Worm (Caenorhabditis elegans) whole organism, L4/young adult: Measurements from ENCODE around the gene nspc-20.

ENCODE experiments used
- W03F9.2 ChIP-seq: fragments of 150-350 bp; optimal IDR thresholded peaks from 2 replicates; lab custom pipeline; 2014; ENCODE audit warnings: missing biosample characterization, missing genetic modification characterization
- dao-5 ChIP-seq: sonication (generic microtip); optimal IDR thresholded peaks from 2 replicates; lab custom pipeline; 2016; ENCODE audit warnings: missing genotype, missing genetic modification characterization, moderate library complexity, missing compliant biosample characterization
- him-1 ChIP-seq: sonication (generic microtip); optimal IDR thresholded peaks from 2 replicates; lab custom pipeline; 2016; ENCODE audit warnings: missing genotype, missing genetic modification reagents, missing genetic modification characterization, missing compliant biosample characterization

nspc-20 gene

DNA sequence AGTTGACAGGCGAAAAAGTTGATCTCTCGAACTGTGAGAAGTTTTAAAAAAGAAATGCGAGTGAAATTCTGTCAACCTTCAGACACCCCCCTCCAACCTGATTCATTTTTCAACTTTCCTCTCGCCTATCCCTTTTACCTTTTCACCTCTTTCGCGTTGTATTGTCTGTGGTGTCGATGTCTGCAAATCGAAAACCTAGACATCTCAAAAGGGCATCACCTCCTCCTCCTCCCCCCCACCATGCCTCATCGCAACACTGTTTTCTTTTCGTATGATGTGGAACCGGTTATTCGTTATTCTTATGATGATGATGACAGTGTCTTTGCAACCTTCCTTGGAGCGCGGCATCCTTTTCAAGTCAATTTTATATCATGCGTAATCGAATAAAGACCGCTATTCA lies 22.0 kb downstream of the nspc-20 start:
- TF ChIP-seq W03F9.2 (tag; lab: Kevin White, UChicago): no peak
- no peak for TF ChIP-seq him-1
- no peak for TF ChIP-seq dao-5 (tag; lab: Kevin White, UChicago)

DNA sequence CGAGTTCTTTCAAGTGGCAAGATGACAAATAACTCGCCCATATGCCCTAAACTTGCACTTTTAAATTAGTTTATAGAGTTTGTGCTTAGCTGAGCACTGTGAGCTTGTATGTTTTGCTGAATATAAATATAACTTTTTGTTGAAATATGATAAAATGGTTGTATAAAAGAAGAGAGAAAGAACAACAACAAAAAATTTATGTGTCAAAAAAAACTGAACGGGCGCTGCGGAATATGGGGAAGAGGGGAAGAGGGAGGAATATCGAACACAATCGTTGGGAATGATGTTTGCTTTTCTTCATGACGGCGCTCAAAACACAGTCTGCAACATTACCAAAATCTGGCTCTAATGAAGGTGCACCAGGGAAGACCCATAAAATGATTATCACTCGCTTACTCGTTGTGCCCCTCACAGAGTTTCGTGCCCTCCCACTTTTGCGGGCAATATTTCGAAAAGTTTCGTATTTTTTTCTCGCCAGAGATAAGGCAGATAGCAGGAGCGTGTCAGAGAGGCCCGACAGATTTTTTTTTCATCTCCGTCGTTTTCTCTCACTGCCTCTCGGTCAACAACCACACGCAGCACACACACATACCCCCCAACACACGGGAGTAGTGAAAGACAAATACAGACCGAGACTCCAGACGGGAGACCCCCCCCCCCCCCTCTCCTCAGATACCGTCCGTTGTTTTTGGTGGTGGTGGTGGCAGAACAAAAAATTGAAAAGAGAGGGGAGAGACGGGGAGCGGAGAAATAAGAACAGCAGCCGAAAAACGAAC lies 24.2 kb downstream of the nspc-20 start:
- TF ChIP-seq him-1 (no peak), dao-5 (tag; lab: Kevin White, UChicago) (no peak), W03F9.2 (tag; lab: Kevin White, UChicago) (no peak)

DNA sequence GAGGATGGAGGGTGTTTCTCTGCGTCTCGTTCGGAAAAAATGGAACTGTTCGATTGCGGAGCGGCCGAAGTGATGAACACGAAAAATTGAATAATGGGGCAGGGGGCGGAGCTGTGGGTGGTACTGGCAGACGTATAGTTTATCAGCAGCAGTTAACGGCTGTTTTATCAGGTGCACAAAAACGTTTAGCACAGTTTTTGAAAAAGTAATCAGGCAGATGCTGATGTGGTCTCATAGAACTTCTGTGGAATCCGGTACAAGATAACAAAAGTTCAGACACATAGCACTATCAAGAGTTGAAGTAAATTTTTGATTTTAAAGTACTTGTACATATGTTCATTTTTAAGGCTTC lies 25.5 kb downstream of the nspc-20 start:
- TF ChIP-seq him-1 (no peak), W03F9.2 (tag; lab: Kevin White, UChicago) (no peak), dao-5 (tag; lab: Kevin White, UChicago) (no peak)

DNA sequence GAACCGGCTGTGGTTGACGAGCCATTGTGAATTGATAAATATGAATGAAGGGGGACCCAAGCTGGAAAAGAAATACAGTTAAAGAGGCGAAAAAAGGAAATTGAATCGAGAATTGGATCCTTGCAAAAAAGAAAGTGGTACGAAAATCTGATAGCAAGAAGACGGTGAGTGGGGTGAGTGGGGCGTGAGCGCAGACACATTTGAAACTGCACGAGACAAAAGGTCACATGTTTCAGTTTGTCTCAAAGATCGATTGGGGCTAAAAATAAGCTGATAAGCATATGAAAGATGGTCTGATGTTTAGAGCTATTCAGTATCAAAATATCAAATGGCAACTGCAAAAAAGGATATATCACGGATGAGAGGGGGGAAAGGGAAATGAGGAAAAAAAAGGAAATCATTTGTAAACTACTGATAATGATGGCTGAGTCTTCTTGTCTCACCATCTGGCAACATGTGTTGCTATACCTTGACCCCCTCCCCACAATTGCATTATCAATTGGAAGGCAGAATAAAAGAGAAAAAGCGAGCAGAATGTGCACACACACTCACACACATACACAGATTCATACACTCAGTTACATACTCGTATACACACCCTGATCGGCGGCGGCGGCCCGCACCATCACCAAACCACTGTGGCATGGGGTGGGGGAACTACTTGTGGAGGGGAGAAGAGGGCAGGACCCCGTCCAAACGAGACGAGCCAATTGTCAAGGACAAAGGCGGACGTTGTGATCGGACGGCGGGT lies 26.0 kb downstream of the nspc-20 start, which contains the start of gene M163.1:
M163.1 (minus strand) TSS at position 25 of the 751 bp plus-strand sequence.
- TF ChIP-seq W03F9.2 (tag; lab: Kevin White, UChicago): no peak
- TF ChIP-seq dao-5 (tag; lab: Kevin White, UChicago): no peak
- no peak for TF ChIP-seq him-1

DNA sequence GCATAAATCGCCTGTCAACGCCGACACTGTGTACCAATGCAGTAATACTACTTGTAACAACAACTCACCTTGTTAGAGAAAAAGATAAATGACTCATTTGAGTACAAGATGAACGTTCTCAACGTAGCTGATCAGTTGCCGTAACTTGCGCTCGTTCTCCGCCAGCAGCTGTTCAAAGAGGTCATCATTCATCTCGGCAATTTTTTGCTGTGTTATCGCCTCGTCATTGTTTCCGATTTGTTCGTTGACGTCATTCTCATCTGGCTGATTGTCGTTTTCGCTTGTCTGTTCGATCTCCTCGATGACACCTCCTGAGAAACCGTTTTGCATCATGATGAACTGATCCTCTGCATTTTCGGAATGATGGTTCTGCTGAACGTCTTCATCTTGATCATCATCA lies 26.7 kb downstream of the nspc-20 start:
- no peak for TF ChIP-seq W03F9.2 (tag; lab: Kevin White, UChicago)
- no peak for TF ChIP-seq him-1
- TF ChIP-seq dao-5 (tag; lab: Kevin White, UChicago): no peak

DNA sequence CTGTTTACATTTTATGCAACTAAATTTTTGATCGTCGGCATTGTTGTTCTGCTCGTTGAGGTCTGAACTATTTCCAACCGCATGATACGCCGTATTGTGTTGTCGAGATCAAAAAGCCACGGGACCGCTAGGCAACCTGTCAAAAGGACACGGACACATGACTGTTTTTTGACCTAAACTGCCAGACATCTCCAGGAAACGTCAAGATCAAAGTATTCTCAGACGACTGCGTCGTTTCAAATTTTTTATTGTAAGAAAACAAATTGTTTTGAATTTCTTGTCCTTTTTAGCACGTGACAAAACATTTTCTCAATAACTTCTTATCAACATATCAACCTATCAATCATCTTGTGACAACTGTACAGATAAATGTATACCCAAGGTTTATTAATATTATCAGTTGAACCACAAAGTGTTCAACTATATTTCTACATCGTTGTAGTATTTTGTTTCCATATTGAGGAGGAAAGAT lies 27.9 kb downstream of the nspc-20 start:
- peak; percentile 50 for TF ChIP-seq W03F9.2 (tag; lab: Kevin White, UChicago)
- TF ChIP-seq dao-5 (tag; lab: Kevin White, UChicago): no peak

DNA sequence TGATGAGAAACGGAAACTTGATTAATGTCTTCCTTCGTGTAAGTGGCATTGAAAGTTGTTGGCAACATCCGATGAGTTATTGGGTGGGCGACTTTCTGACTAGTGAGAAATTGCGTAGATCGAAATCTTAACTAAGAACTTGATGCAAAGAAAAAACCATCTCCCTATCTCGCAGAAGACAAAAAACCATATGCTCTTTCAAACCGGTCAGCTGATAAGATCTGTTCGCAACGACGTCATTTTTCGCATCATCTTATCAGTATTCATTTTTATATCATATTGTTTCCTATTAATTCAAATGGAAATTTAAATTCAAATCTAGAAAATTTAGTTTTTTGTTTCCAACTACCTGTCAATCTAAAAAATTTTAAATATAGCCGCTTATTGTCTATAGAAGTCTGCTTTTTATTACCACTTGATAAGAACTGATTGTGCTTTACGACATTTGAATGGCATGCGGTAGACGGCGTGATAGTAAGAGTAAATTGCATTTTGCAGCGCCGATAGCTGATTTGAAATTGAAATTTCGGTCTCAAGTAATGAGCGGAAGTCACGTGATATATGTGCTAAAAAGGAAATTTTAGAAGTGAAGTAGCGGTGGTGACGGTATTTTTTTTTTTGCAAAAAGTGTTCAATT lies 29.5 kb downstream of the nspc-20 start:
- no peak for TF ChIP-seq dao-5 (tag; lab: Kevin White, UChicago)
- no peak for TF ChIP-seq W03F9.2 (tag; lab: Kevin White, UChicago)
- no peak for TF ChIP-seq him-1

DNA sequence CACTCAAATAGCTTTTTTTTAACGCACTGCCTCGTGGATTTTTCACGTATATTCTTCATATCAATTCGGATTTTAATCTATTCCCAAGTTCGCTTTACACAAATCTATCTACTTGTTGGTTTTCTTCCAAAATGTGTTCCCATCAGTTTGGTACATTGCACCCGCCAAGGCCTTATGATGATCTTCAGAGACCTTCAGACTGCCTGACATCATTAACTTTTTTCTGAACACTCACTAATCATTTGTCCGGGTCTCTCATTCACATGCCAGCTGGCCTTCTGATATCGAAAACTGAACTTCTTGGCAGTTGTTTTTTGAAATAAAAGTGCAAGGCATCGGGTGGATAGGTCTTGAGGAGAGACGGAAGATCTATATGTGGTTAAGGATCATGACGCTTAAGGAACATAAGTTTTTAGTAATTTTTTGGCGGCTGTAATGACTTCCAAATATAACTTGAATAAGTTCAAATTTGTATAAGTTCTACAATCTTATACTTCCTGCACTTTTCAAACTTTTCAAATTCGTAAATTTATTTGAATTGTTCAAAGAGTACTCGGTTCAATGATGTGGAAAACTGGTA lies 30.1 kb downstream of the nspc-20 start:
- no peak for TF ChIP-seq dao-5 (tag; lab: Kevin White, UChicago)
- TF ChIP-seq him-1: no peak
- TF ChIP-seq W03F9.2 (tag; lab: Kevin White, UChicago): no peak

DNA sequence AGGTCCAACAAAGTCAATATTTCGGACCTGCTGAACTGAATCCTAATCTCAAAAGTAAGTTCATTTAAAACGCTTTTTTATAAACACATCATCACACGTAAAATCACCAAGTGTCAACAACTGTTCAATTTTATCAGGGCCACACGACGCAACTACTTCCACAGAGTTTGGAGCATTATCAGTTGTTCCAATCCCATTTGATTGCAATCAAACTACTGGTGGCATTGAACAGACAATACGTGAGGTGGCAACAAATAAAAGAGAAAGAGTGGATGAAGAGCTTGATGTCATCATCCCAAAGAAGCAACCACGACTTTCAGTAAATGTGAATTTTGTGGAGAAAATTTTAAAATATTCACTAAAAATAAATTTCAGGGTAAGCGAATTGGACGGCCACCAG lies 33.5 kb downstream of the nspc-20 start:
- TF ChIP-seq W03F9.2 (tag; lab: Kevin White, UChicago) (no peak), him-1 (no peak), dao-5 (tag; lab: Kevin White, UChicago) (no peak)

DNA sequence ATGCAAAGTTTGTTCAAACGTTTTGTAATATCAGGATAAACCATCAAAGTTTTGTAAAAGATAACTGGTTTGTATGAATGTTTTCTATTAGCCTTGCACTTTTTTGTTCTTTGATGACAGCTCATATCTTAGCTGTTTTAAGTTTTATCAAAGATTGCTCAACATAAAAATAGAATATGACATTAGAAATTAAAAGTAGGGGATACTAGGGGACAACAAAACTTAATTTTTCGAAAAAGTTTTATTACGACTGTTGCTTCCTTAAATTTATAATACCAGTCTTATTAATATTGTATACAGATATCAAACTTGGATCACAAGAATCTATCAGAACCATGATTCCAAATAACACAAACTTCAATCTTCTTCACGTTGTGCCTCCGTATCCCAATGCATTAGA lies 34.2 kb downstream of the nspc-20 start, which contains the start of gene ztf-14:
ztf-14 (plus strand) TSS at position 301 of the 400 bp plus-strand sequence.
- TF ChIP-seq him-1 (no peak), dao-5 (tag; lab: Kevin White, UChicago) (no peak), W03F9.2 (tag; lab: Kevin White, UChicago) (no peak)

DNA sequence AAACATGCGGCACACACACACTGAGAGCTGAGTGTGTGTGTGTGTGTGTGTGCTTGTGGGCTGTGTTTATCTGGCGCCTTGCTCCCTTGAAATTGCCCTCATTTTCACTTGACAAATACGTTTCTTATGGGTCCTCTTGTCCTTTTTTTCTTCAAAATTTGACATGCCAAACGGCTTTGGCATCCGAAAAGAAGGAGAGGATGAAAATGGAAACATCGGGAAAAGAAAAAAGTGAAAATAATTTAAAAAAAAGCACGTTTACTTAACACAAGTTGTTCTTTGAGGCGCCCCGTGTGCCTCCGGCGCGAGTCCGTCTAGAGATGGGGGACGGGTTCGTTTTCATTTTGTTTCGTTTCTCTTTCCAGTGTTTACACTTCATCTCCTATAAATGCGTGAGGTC lies 34.9 kb downstream of the nspc-20 start:
- no peak for TF ChIP-seq him-1
- TF ChIP-seq W03F9.2 (tag; lab: Kevin White, UChicago): no peak
- no peak for TF ChIP-seq dao-5 (tag; lab: Kevin White, UChicago)

DNA sequence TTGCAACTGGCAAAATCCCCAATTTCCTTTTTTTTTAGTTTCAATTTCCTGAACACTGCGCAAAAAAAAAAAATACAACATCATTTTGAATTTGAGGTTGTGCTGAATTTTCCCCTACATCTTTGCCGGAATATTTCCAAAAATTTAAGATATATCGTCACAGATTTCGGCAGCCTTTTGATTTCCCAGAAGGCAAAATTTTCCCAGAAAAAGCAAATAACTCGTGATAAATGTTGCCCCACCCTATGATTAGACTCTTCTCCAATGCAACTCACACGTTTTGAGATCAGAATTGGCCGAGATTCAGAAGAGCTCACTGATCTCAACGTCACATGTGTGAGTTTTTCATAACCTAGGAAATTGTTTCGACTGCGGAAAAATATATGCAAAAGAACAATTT lies 37.6 kb downstream of the nspc-20 start:
- TF ChIP-seq dao-5 (tag; lab: Kevin White, UChicago) (no peak), W03F9.2 (tag; lab: Kevin White, UChicago) (no peak), him-1 (no peak)

DNA sequence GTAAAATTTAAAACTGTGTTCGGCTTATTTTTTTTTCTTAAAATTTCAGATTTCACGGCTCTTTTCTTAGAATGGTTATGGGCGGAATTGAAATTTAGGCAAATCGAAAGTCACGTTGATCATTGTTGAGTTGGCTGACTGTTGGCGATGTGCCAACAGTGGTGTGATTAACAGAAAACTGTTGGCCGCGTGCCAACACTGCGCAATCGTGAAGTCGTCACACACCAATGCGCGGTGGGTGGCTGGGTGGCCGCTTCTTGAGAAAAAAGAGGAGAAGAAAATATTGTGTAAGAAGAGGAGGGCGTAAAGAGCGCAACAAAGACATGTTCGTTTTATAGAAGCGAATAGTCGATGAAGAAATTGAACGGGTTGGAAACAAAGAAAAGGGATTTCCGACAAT lies 38.9 kb downstream of the nspc-20 start:
- TF ChIP-seq him-1 (no peak), dao-5 (tag; lab: Kevin White, UChicago) (no peak), W03F9.2 (tag; lab: Kevin White, UChicago) (no peak)
